Worm (Caenorhabditis elegans) whole organism, L2 larva: ENCODE measurements around the gene F41F3.9.

Source experiments
- F13H6.1 ChIP-seq: sonication (generic microtip); optimal IDR thresholded peaks from 2 replicates; lab custom pipeline; 2016; ENCODE audit warnings: missing genetic modification characterization, missing compliant biosample characterization
- ama-1 ChIP-seq: fragments of 150-350 bp; optimal IDR thresholded peaks from 2 replicates; lab custom pipeline; 2018; ENCODE audit warnings: inconsistent platforms
- fos-1 ChIP-seq: fragments of 150-350 bp; optimal IDR thresholded peaks from 2 replicates; lab custom pipeline; 2014; ENCODE audit warnings: missing biosample characterization, missing genetic modification characterization
- lin-39 ChIP-seq: fragments of 150-350 bp; optimal IDR thresholded peaks from 2 replicates; lab custom pipeline; 2014; ENCODE audit warnings: missing biosample characterization, missing genetic modification reagents, missing genetic modification characterization
- mbf-1 ChIP-seq: sonication (generic microtip); optimal IDR thresholded peaks from 2 replicates; lab custom pipeline; 2017; ENCODE audit warnings: missing biosample characterization, missing genetic modification characterization
- nhr-10 ChIP-seq: sonication (generic microtip); optimal IDR thresholded peaks from 2 replicates; lab custom pipeline; 2017; ENCODE audit warnings: missing biosample characterization, missing genetic modification characterization
- nhr-11 ChIP-seq: fragments of 150-350 bp; optimal IDR thresholded peaks from 2 replicates; lab custom pipeline; 2014; ENCODE audit warnings: missing biosample characterization, missing genetic modification characterization
- nhr-25 ChIP-seq: fragments of 150-350 bp; sonication (generic microtip); optimal IDR thresholded peaks from 3 replicates; lab custom pipeline; 2014; ENCODE audit warnings: missing biosample characterization, missing genetic modification characterization
- snpc-4 ChIP-seq: fragments of 150-350 bp; optimal IDR thresholded peaks from 2 replicates; lab custom pipeline; 2014; ENCODE audit warnings: missing biosample characterization, missing genetic modification characterization
- zag-1 ChIP-seq: fragments of 150-350 bp; optimal IDR thresholded peaks from 2 replicates; lab custom pipeline; 2014; ENCODE audit warnings: missing biosample characterization, missing genetic modification characterization
- ztf-11 ChIP-seq: sonication (generic microtip); optimal IDR thresholded peaks from 2 replicates; lab custom pipeline; 2017; ENCODE audit warnings: missing biosample characterization, missing genetic modification characterization

DNA sequence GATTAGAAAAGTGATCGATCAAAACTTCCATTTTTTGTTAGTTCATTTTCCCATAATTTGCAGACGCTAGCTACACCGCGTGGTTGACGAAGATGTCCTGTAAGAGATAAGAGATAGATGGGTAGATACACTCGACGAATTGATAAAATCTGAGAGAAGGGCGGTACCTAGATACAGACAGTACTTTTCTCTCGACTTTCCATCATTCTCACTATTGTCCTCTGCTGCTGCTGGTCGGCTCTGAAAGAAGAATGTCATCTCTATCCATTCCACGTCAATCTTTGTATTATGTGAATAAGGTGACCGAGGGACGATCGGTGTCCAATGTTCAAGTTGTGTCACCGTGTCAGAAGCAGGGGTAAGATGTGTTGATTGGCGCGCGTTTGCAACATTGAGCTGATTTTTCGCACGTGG lies 26.8 kb upstream of the F41F3.9 start, which contains the start of gene pmt-2:
- TF ChIP-seq fos-1 (tag; lab: Kevin White, UChicago) (peak; percentile 36), ztf-11 (tag; lab: Kevin White, UChicago) (no peak), ama-1 (lab: Kevin White, UChicago) (no peak), snpc-4 (tag; lab: Kevin White, UChicago) (no peak), nhr-11 (tag; lab: Kevin White, UChicago) (no peak), zag-1 (tag; lab: Kevin White, UChicago) (no peak), lin-39 (tag; lab: Kevin White, UChicago) (no peak), nhr-25 (tag; lab: Kevin White, UChicago) (peak; percentile 59), nhr-10 (tag; lab: Kevin White, UChicago) (no peak), mbf-1 (tag; lab: Kevin White, UChicago) (no peak), F13H6.1 (tag; lab: Kevin White, UChicago) (no peak)
